Fruit fly (Drosophila melanogaster): ENCODE data around the gene CG6712.

The CG6712 gene

DNA sequence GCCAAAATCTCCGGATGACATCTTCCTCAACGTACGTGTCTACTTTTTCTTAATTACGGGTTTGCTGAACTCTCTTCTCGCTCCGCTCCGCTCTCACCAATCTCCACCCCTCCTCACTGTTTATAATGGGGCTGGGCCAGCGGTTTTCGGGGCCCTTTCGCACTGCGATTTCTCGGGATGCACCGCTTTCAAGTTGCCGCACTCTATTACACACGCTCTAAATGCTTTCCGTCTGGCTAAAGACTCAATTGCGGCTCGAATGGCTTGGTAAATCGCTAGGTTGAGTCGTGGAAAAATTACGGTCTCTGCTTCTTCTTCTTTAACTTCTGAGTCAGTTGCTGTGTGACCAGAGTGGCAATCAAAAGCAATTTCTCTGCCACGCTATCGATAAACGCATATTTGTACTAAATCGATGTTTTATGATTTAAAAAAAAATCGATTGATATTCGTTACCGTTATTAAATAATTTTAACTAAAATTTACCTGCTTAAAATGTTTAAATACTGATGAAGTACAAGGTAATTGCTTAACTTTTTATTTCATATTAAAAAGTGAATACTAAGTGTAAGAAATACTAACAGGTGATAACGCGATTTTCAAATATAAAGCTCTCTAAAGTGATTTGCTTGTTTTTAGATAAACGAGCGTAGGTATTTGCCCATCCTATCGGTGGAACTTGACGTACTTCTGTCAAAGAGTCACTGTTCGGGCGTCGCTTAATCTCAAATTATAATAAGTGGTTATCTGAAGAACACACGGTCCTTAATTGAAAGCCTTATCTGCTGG is 12.7 kb upstream of the CG6712 start, which contains the start of the genes Rab6 and Phae1 (continued):
- TF ChIP-seq Ets97D (GFP tag; optimal IDR thresholded peaks at IDR 0.05) (peak; percentile 55), CG2116 (GFP tag; optimal IDR thresholded peaks at IDR 0.05) (peak; percentile 85), MESR4 (GFP tag; optimal IDR thresholded peaks at IDR 0.05) (peak; percentile 99), CG7556 (GFP tag; optimal IDR thresholded peaks at IDR 0.05) (no peak), trh (GFP tag; optimal IDR thresholded peaks at IDR 0.05) (no peak), CG1603 (tag; optimal IDR thresholded peaks at IDR 0.05) (no peak), Antp (GFP tag; optimal IDR thresholded peaks at IDR 0.05) (no peak), cwo (GFP tag; optimal IDR thresholded peaks at IDR 0.05) (peak; percentile 17), Ravus (GFP tag; IDR thresholded peaks at IDR 0.05) (no peak), pan (optimal IDR thresholded peaks at IDR 0.05) (no peak), pan (GFP tag; optimal IDR thresholded peaks at IDR 0.05 in 1 of 2, IDR thresholded peaks at IDR 0.05 in 1 of 2) (no peak), CG14965 (GFP tag; optimal IDR thresholded peaks at IDR 0.05; ENCODE audit: borderline replicate concordance) (no peak), Optix (GFP tag; IDR thresholded peaks at IDR 0.05) (no peak), z (GFP tag; IDR thresholded peaks at IDR 0.05) (no peak), abd-A (tag; optimal IDR thresholded peaks at IDR 0.05) (no peak), CG1024 (GFP tag; IDR thresholded peaks at IDR 0.05) (no peak), Dfd (GFP tag; optimal IDR thresholded peaks at IDR 0.05) (no peak), Atf6 (GFP tag; IDR thresholded peaks at IDR 0.05) (no peak; the same call in 1 of the 2 replicates), CG9817 (tag; optimal IDR thresholded peaks at IDR 0.05) (no peak), CG11695 (GFP tag; IDR thresholded peaks at IDR 0.05) (peak; percentile 34; the same call in 1 of the 3 replicates), Dbx (GFP tag; IDR thresholded peaks at IDR 0.05) (no peak), CG10209 (GFP tag; optimal IDR thresholded peaks at IDR 0.05) (no peak), C15 (GFP tag; IDR thresholded peaks at IDR 0.05) (no peak), Trl (optimal IDR thresholded peaks at IDR 0.05) (peak; percentile 66 to 68), Trl (GFP tag; optimal IDR thresholded peaks at IDR 0.05) (no peak), CkIIα-i1 (GFP tag; IDR thresholded peaks at IDR 0.05) (no peak), Hmr (GFP tag; optimal IDR thresholded peaks at IDR 0.05) (no peak), CG13123 (GFP tag; optimal IDR thresholded peaks at IDR 0.05) (no peak), CG4730 (GFP tag; IDR thresholded peaks at IDR 0.05) (no peak), CG13296 (GFP tag; optimal IDR thresholded peaks at IDR 0.05) (no peak), nerfin-2 (GFP tag; IDR thresholded peaks at IDR 0.05; ENCODE audit: partially characterized antibody) (peak; percentile 63; the same call in 1 of the 2 replicates), Fer2 (tag; optimal IDR thresholded peaks at IDR 0.05) (no peak), ATbp (GFP tag; optimal IDR thresholded peaks at IDR 0.05) (no peak), sima (GFP tag; optimal IDR thresholded peaks at IDR 0.05) (no peak), nmo (GFP tag; optimal IDR thresholded peaks at IDR 0.05) (peak; percentile 44), odd (GFP tag; optimal IDR thresholded peaks at IDR 0.05) (no peak), ato (GFP tag; IDR thresholded peaks at IDR 0.05; ENCODE audit: partially characterized antibody) (peak; percentile 76), CG12391 (tag; optimal IDR thresholded peaks at IDR 0.05) (peak; percentile 20), ac (GFP tag; optimal IDR thresholded peaks at IDR 0.05) (no peak), Usf (GFP tag; optimal IDR thresholded peaks at IDR 0.05) (no peak), fu2 (GFP tag; optimal IDR thresholded peaks at IDR 0.05) (no peak), chn (GFP tag; optimal IDR thresholded peaks at IDR 0.05) (no peak), CG2202 (tag; optimal IDR thresholded peaks at IDR 0.05) (no peak), tx (GFP tag; optimal IDR thresholded peaks at IDR 0.05) (no peak), jigr1 (GFP tag; IDR thresholded peaks at IDR 0.05) (no peak), al (GFP tag; IDR thresholded peaks at IDR 0.05) (no peak), Gsc (GFP tag; IDR thresholded peaks at IDR 0.05) (no peak), CG12155 (GFP tag; optimal IDR thresholded peaks at IDR 0.05) (no peak), dan (GFP tag; IDR thresholded peaks at IDR 0.05) (no peak), aop (GFP tag; IDR thresholded peaks at IDR 0.05) (no peak), Doc2 (GFP tag; IDR thresholded peaks at IDR 0.05) (no peak)

Measured in whole organism, embryonic.